Fruit fly (Drosophila melanogaster): Measurements from ENCODE around the gene LSm3.

The LSm3 gene

dm6 chr3R:24031825-24032523 is 35.9 kb downstream of the LSm3 start, which contains the start of the genes KrT95D and Mettl3:
KrT95D (minus strand) TSS chr3R:24031827.
Mettl3 (plus strand) TSS chr3R:24032157.
- no peak for TF ChIP-seq Vsx2 (GFP tag; optimal IDR thresholded peaks at IDR 0.05; ENCODE audit: partially characterized antibody)
- peak; percentile 16 for TF ChIP-seq Myc (optimal IDR thresholded peaks at IDR 0.05)
- no peak for TF ChIP-seq usp (GFP tag; optimal IDR thresholded peaks at IDR 0.05)
- TF ChIP-seq jim (GFP tag; optimal IDR thresholded peaks at IDR 0.05), result no peak
- TF ChIP-seq Hr83 (GFP tag; optimal IDR thresholded peaks at IDR 0.05; ENCODE audit: poor library complexity, severe bottlenecking), result no peak
- TF ChIP-seq br (GFP tag; optimal IDR thresholded peaks at IDR 0.05), result peak; percentile 16
- no peak for TF ChIP-seq sage (GFP tag; optimal IDR thresholded peaks at IDR 0.05)
- no peak for TF ChIP-seq CG32264 (GFP tag; optimal IDR thresholded peaks at IDR 0.05)
- TF ChIP-seq Jra (GFP tag; optimal IDR thresholded peaks at IDR 0.05), result no peak
- peak; percentile 26 for TF ChIP-seq h (GFP tag; optimal IDR thresholded peaks at IDR 0.05)
- peak; percentile 26 for TF ChIP-seq fru (GFP tag; optimal IDR thresholded peaks at IDR 0.05)
- no peak for TF ChIP-seq N (GFP tag; optimal IDR thresholded peaks at IDR 0.05)
- no peak for TF ChIP-seq Sp1 (GFP tag; optimal IDR thresholded peaks at IDR 0.05)
- TF ChIP-seq GATAd (GFP tag; optimal IDR thresholded peaks at IDR 0.05), result no peak
- no peak for TF ChIP-seq Mio (GFP tag; optimal IDR thresholded peaks at IDR 0.05)
- peak; percentile 12 for TF ChIP-seq ey (GFP tag; optimal IDR thresholded peaks at IDR 0.05)
- no peak for TF ChIP-seq Hr78 (GFP tag; optimal IDR thresholded peaks at IDR 0.05)
- TF ChIP-seq CrebA (GFP tag; optimal IDR thresholded peaks at IDR 0.05; ENCODE audit: borderline replicate concordance), result no peak
- TF ChIP-seq tai (GFP tag; optimal IDR thresholded peaks at IDR 0.05), result no peak
- no peak for TF ChIP-seq Rel (GFP tag; optimal IDR thresholded peaks at IDR 0.05)
- TF ChIP-seq Rel (tag; optimal IDR thresholded peaks at IDR 0.05), result peak; percentile 4
- no peak for TF ChIP-seq sv (GFP tag; optimal IDR thresholded peaks at IDR 0.05)
- TF ChIP-seq brk (GFP tag; optimal IDR thresholded peaks at IDR 0.05), result no peak
- TF ChIP-seq psq (GFP tag; optimal IDR thresholded peaks at IDR 0.05), result no peak
- no peak for TF ChIP-seq CG9705 (GFP tag; optimal IDR thresholded peaks at IDR 0.05)
- TF ChIP-seq rgr (GFP tag; optimal IDR thresholded peaks at IDR 0.05), result no peak
- TF ChIP-seq dsf (GFP tag; optimal IDR thresholded peaks at IDR 0.05; ENCODE audit: borderline replicate concordance), result peak; percentile 58
- no peak for TF ChIP-seq lola (GFP tag; optimal IDR thresholded peaks at IDR 0.05)
- TF ChIP-seq HLH106 (tag; optimal IDR thresholded peaks at IDR 0.05), result peak; percentile 19
- TF ChIP-seq woc (GFP tag; optimal IDR thresholded peaks at IDR 0.05), result no peak
- no peak for TF ChIP-seq Dfd (GFP tag; optimal IDR thresholded peaks at IDR 0.05)
- TF ChIP-seq pan (optimal IDR thresholded peaks at IDR 0.05), result no peak
- peak; percentile 55 for TF ChIP-seq Hnf4 (GFP tag; optimal IDR thresholded peaks at IDR 0.05)

DNA sequence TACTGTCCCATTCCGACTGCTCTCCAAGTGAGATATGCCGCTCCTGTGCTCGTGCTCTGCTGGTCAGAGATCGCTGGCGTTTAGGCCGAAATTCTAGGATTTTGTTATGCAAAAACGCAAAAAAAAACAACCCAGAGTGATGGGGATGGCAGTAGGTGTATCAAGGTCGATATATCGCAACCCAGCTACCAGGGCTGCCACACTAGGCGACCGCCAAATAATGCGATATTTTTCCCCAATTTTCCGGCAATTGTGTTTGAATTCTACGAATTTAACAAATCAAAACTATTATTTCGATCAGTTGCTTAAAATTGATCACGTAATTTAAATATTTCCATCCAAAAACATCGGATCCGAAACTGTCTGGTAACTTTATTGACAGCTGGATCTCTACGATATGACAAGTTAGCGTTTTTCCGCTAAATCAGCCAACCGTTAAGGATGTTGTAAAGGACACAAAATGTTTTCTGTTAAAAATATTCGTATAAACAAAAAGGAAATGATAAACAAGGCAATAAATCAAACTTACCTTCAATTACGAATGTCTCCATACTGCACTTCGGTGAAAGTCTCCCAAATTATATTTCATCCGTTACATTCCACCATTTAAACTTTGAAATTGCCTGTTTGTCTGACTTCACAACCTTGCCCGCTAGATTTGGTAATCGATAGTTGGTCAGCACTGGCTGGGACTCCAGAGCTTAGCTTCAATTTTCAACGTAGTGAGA is 41.6 kb downstream of the LSm3 start, which contains the start of gene spas:
TSS of gene spas (plus strand) at position 678 of the 728 bp plus-strand sequence.
- peak; percentile 27 for TF ChIP-seq OdsH (GFP tag; optimal IDR thresholded peaks at IDR 0.05)
- no peak for TF ChIP-seq CrebA (GFP tag; optimal IDR thresholded peaks at IDR 0.05; ENCODE audit: borderline replicate concordance)
- peak; percentile 64 for TF ChIP-seq ey (GFP tag; optimal IDR thresholded peaks at IDR 0.05)
- no peak for TF ChIP-seq Abd-B (GFP tag; optimal IDR thresholded peaks at IDR 0.05)
- TF ChIP-seq HLH106 (tag; optimal IDR thresholded peaks at IDR 0.05), result peak; percentile 70
- peak; percentile 65 for TF ChIP-seq Jra (GFP tag; optimal IDR thresholded peaks at IDR 0.05)
- peak; percentile 69 for TF ChIP-seq h (GFP tag; optimal IDR thresholded peaks at IDR 0.05)
- TF ChIP-seq Sp1 (GFP tag; optimal IDR thresholded peaks at IDR 0.05), result peak; percentile 60
- no peak for TF ChIP-seq Vsx2 (GFP tag; optimal IDR thresholded peaks at IDR 0.05; ENCODE audit: partially characterized antibody)
- TF ChIP-seq woc (GFP tag; optimal IDR thresholded peaks at IDR 0.05), result peak; percentile 89
- TF ChIP-seq Mio (GFP tag; optimal IDR thresholded peaks at IDR 0.05), result no peak
- peak; percentile 91 for TF ChIP-seq Myc (optimal IDR thresholded peaks at IDR 0.05)
- TF ChIP-seq CG9705 (GFP tag; optimal IDR thresholded peaks at IDR 0.05), result peak; percentile 48
- no peak for TF ChIP-seq Hr78 (GFP tag; optimal IDR thresholded peaks at IDR 0.05)
- TF ChIP-seq fru (GFP tag; optimal IDR thresholded peaks at IDR 0.05), result peak; percentile 69
- no peak for TF ChIP-seq lola (GFP tag; optimal IDR thresholded peaks at IDR 0.05)
- TF ChIP-seq foxo (GFP tag; optimal IDR thresholded peaks at IDR 0.05), result peak in 1 of 2 experiments; percentile 74
- TF ChIP-seq Rel (GFP tag; optimal IDR thresholded peaks at IDR 0.05), result no peak
- TF ChIP-seq Rel (tag; optimal IDR thresholded peaks at IDR 0.05), result peak; percentile 19
- no peak for TF ChIP-seq Dif (GFP tag; optimal IDR thresholded peaks at IDR 0.05; ENCODE audit: partially characterized antibody)
- TF ChIP-seq rgr (GFP tag; optimal IDR thresholded peaks at IDR 0.05), result peak; percentile 65
- peak; percentile 51 for TF ChIP-seq GATAd (GFP tag; optimal IDR thresholded peaks at IDR 0.05)
- TF ChIP-seq tai (GFP tag; optimal IDR thresholded peaks at IDR 0.05), result no peak
- no peak for TF ChIP-seq dl (GFP tag; optimal IDR thresholded peaks at IDR 0.05; ENCODE audit: insufficient read depth in 1 of 2, partially characterized antibody in 2 of 2)
- no peak for TF ChIP-seq usp (GFP tag; optimal IDR thresholded peaks at IDR 0.05)
- no peak for TF ChIP-seq jim (GFP tag; optimal IDR thresholded peaks at IDR 0.05)
- TF ChIP-seq pan (optimal IDR thresholded peaks at IDR 0.05), result no peak
- peak; percentile 63 for TF ChIP-seq Hnf4 (GFP tag; optimal IDR thresholded peaks at IDR 0.05)
- peak; percentile 36 for TF ChIP-seq sv (GFP tag; optimal IDR thresholded peaks at IDR 0.05)
- no peak for TF ChIP-seq Dfd (GFP tag; optimal IDR thresholded peaks at IDR 0.05)
- no peak for TF ChIP-seq sage (GFP tag; optimal IDR thresholded peaks at IDR 0.05)
- TF ChIP-seq psq (GFP tag; optimal IDR thresholded peaks at IDR 0.05), result peak; percentile 72
- TF ChIP-seq dsf (GFP tag; optimal IDR thresholded peaks at IDR 0.05; ENCODE audit: borderline replicate concordance), result peak; percentile 62
- TF ChIP-seq Hr83 (GFP tag; optimal IDR thresholded peaks at IDR 0.05; ENCODE audit: poor library complexity, severe bottlenecking), result peak; percentile 45
- no peak for TF ChIP-seq CG32264 (GFP tag; optimal IDR thresholded peaks at IDR 0.05)
- no peak for TF ChIP-seq N (GFP tag; optimal IDR thresholded peaks at IDR 0.05)
- no peak for TF ChIP-seq brk (GFP tag; optimal IDR thresholded peaks at IDR 0.05)
- TF ChIP-seq dmrt93B (GFP tag; optimal IDR thresholded peaks at IDR 0.05), result peak; percentile 49
- TF ChIP-seq br (GFP tag; optimal IDR thresholded peaks at IDR 0.05), result peak; percentile 78

Data from whole organism, wandering third instar larva.